Worm (Caenorhabditis elegans): ENCODE measurements around the gene parg-1.
A peak's percentile ranks its signal among the peaks of the same experiment; 100 is the strongest.

The parg-1 gene

DNA sequence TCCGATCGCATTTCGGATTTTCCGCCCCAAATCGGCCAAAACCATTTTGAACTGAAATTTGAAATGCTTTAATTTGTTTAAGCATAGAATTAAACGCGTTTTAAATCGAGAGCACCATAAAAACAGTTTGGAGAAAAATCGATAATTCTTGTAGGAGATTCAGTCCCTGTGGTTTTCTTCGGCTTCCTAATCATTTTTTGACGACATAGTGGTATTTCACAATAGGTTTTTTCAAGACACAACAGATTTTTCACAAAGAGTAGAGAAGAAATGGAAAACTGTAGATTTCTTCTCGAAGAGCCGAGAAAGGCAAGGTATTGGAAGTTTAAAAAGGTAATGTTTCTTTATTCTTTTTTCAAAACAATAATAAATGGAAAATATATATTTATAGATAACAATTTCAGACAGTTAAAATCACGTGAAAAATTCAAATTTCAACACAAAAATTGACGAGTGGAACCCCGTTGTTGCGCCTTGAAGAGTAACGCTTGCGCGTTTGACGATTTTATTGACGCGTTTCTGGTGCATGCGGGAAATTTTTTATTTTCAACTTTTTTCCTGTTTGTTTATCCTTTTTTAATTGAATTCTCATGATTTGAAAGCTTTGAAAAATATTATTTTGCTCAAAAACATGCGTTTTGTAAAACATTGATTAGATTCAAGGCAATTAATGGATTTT, 2.3 kb upstream of the parg-1 start, which contains the start of gene F21D5.7 (continued):
- TF ChIP-seq lin-13 (GFP tag; optimal IDR thresholded peaks at IDR 0.05), result peak; percentile 72
- peak; percentile 87 for TF ChIP-seq lin-14 (GFP tag; optimal IDR thresholded peaks at IDR 0.05)
- peak; percentile 79 for TF ChIP-seq lin-39 (tag; optimal IDR thresholded peaks at IDR 0.05)
- no peak for TF ChIP-seq sup-37 (GFP tag; optimal IDR thresholded peaks at IDR 0.05)
- no peak for TF ChIP-seq unc-62 (GFP tag; optimal IDR thresholded peaks at IDR 0.05)
- no peak for TF ChIP-seq hlh-17 (GFP tag; optimal IDR thresholded peaks at IDR 0.05; ENCODE audit: borderline replicate concordance)
- peak; percentile 87 for TF ChIP-seq rnt-1 (tag; optimal IDR thresholded peaks at IDR 0.05)
- peak; percentile 89 for TF ChIP-seq nhr-85 (tag)
- TF ChIP-seq xbp-1 (tag; optimal IDR thresholded peaks at IDR 0.05), result peak; percentile 84
- peak; percentile 56 for TF ChIP-seq nhr-77 (tag; optimal IDR thresholded peaks at IDR 0.05)
- TF ChIP-seq snu-23 (GFP tag; optimal IDR thresholded peaks at IDR 0.05), result peak; percentile 87

DNA sequence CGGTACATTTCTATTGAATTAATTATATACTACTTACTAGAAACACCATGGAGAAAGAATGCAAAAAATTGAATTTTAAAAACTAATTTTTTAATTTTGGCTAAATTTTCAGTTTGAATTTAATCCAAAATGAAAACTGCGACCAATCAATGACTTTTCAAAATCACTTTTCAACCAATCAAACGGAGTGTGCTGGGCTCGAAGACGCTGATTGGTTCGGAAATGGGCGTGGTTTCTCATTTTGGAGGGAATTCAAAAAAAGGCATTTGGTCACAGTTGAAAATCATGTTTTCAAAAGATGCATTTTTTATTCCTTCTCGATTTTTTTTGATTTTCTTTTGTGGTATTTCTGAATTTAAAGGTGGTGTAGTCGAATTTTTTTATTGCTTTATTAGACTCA, 2.9 kb downstream of the parg-1 start:
- TF ChIP-seq sptf-1 (tag; optimal IDR thresholded peaks at IDR 0.05) (no peak), lin-39 (tag; optimal IDR thresholded peaks at IDR 0.05) (no peak), tbx-2 (tag; optimal IDR thresholded peaks at IDR 0.05) (no peak), efl-1 (optimal IDR thresholded peaks at IDR 0.05) (no peak), efl-1 (GFP tag; optimal IDR thresholded peaks at IDR 0.05 in 1 of 2) (peak in 1 of 2 experiments; percentile 24), snpc-4 (tag; optimal IDR thresholded peaks at IDR 0.05) (no peak)

- TF ChIP-seq lsy-2 (tag; optimal IDR thresholded peaks at IDR 0.05), result no peak
- TF ChIP-seq mef-2 (tag; optimal IDR thresholded peaks at IDR 0.05), result no peak
- TF ChIP-seq zag-1 (tag; optimal IDR thresholded peaks at IDR 0.05), result no peak
- no peak for TF ChIP-seq nhr-71 (tag; optimal IDR thresholded peaks at IDR 0.05)
- TF ChIP-seq pax-3 (tag; optimal IDR thresholded peaks at IDR 0.05), result no peak
- TF ChIP-seq fkh-4 (tag; optimal IDR thresholded peaks at IDR 0.05; ENCODE audit: borderline replicate concordance), result no peak
- no peak for TF ChIP-seq egl-27 (tag; optimal IDR thresholded peaks at IDR 0.05)
- no peak for TF ChIP-seq rnt-1 (tag; optimal IDR thresholded peaks at IDR 0.05)
- TF ChIP-seq ama-1 (optimal IDR thresholded peaks at IDR 0.05), result no peak
- no peak for TF ChIP-seq nhr-90 (tag; optimal IDR thresholded peaks at IDR 0.05; ENCODE audit: poor library complexity)
- no peak for TF ChIP-seq unc-130 (tag; optimal IDR thresholded peaks at IDR 0.05)
- TF ChIP-seq lin-14 (GFP tag; optimal IDR thresholded peaks at IDR 0.05), result no peak
Measured at ce11 chrIV:8752492-8752891, 6.4 kb downstream of the parg-1 start.

ce11 chrIV:8754146-8754545, 8.1 kb downstream of the parg-1 start:
- TF ChIP-seq nhr-12 (tag; optimal IDR thresholded peaks at IDR 0.05) (no peak), sptf-1 (tag; optimal IDR thresholded peaks at IDR 0.05) (no peak), C04F5.9 (tag; optimal IDR thresholded peaks at IDR 0.05) (no peak), fkh-10 (GFP tag; optimal IDR thresholded peaks at IDR 0.05) (no peak), sup-37 (GFP tag; optimal IDR thresholded peaks at IDR 0.05) (no peak), nhr-90 (tag; optimal IDR thresholded peaks at IDR 0.05; ENCODE audit: poor library complexity) (no peak), lsy-2 (tag; optimal IDR thresholded peaks at IDR 0.05) (no peak), ama-1 (optimal IDR thresholded peaks at IDR 0.05) (no peak), lir-3 (tag; optimal IDR thresholded peaks at IDR 0.05; ENCODE audit: poor library complexity) (no peak), F16B12.6 (tag; optimal IDR thresholded peaks at IDR 0.05) (no peak), jun-1 (tag; optimal IDR thresholded peaks at IDR 0.05) (no peak), snu-23 (GFP tag; optimal IDR thresholded peaks at IDR 0.05) (no peak), elt-2 (tag; optimal IDR thresholded peaks at IDR 0.05) (no peak), xbp-1 (tag; optimal IDR thresholded peaks at IDR 0.05) (no peak), lin-39 (tag; optimal IDR thresholded peaks at IDR 0.05) (no peak), ceh-88 (GFP tag; IDR thresholded peaks at IDR 0.05) (no peak), pax-3 (tag; optimal IDR thresholded peaks at IDR 0.05) (no peak)

- TF ChIP-seq fkh-10 (GFP tag; optimal IDR thresholded peaks at IDR 0.05) (no peak), efl-1 (optimal IDR thresholded peaks at IDR 0.05) (no peak), efl-1 (GFP tag; optimal IDR thresholded peaks at IDR 0.05 in 1 of 2) (peak in 1 of 2 experiments; percentile 28)
Measured at ce11 chrIV:8754727-8755126, 8.7 kb downstream of the parg-1 start, which contains the start of gene elli-1. elli-1 (minus strand) TSS chrIV:8754827.

Measured in whole organism, L1 larva.